Fruit fly (Drosophila melanogaster): ENCODE results near the gene Adsl.

DNA sequence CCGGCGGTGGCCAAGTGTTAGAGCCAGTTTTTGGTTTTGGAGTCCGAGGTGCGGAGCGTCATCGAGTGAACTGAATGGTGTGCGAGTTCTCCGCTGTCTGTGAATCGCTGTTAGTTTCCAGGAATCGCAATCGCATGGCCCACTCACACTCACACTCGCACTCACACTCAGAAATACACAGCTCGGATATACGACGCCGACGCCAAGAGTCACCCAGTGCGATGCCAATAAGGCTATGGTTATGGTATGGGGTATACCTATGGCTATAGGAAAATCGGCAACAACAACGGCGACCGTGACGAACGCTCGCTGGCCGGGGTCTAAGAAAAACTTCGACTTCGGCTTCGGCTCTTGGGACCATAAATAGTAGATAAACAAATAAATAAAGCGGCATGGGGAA, 48.8 kb downstream of the Adsl start, which contains the start of gene Abd-B:
- TF ChIP-seq h (optimal IDR thresholded peaks at IDR 0.05) (no peak), Myc (optimal IDR thresholded peaks at IDR 0.05) (no peak), insv (optimal IDR thresholded peaks at IDR 0.05) (no peak)
